Worm (Caenorhabditis elegans) whole organism, late embryonic: ENCODE results near the gene ZK1098.11.

Experiments
- C38D4.7 ChIP-seq: fragments of 200-800 bp; sonication (Bioruptor generic); optimal IDR thresholded peaks from 2 replicates; lab custom pipeline; 2018; ENCODE audit warnings: mild to moderate bottlenecking, missing genetic modification characterization, moderate library complexity, missing compliant biosample characterization
- K09A11.1 ChIP-seq: sonication (generic microtip); optimal IDR thresholded peaks from 2 replicates; lab custom pipeline; 2017; ENCODE audit warnings: antibody characterized with exemption, mild to moderate bottlenecking, missing genetic modification characterization, missing compliant biosample characterization; ENCODE audit not compliant: insufficient read depth
- Y22D7AL.16 ChIP-seq: sonication (generic microtip); optimal IDR thresholded peaks from 2 replicates; lab custom pipeline; 2016; ENCODE audit warnings: missing genetic modification characterization, missing compliant biosample characterization
- ama-1 ChIP-seq: fragments of 150-350 bp; optimal IDR thresholded peaks from 2 replicates; lab custom pipeline; 2014
- ceh-14 ChIP-seq: sonication (generic microtip); optimal IDR thresholded peaks from 2 replicates; lab custom pipeline; 2016; ENCODE audit warnings: missing genotype, missing genetic modification characterization, missing compliant biosample characterization
- ceh-2 ChIP-seq: sonication (generic microtip); optimal IDR thresholded peaks from 2 replicates; lab custom pipeline; 2016; ENCODE audit warnings: missing genotype, missing genetic modification characterization, missing compliant biosample characterization
- ceh-22 ChIP-seq: sonication (generic microtip); optimal IDR thresholded peaks from 2 replicates; lab custom pipeline; 2017; ENCODE audit warnings: missing biosample characterization, missing genetic modification characterization
- ceh-24 ChIP-seq: sonication (generic microtip); optimal IDR thresholded peaks from 2 replicates; lab custom pipeline; 2016; ENCODE audit warnings: mild to moderate bottlenecking, missing genetic modification characterization, missing compliant biosample characterization
- ceh-34 ChIP-seq: sonication (generic microtip); optimal IDR thresholded peaks from 2 replicates; lab custom pipeline; 2016; ENCODE audit warnings: mild to moderate bottlenecking, missing genetic modification characterization, missing compliant biosample characterization
- ceh-45 ChIP-seq: fragments of 200-800 bp; sonication (Bioruptor generic); IDR thresholded peaks from 2 replicates; pipeline ENCODE4 v1.3.6; 2022; ENCODE audit warnings: missing genetic modification reagents, missing genetic modification characterization, missing compliant biosample characterization
- che-1 ChIP-seq: sonication (generic microtip); optimal IDR thresholded peaks from 2 replicates; lab custom pipeline; 2016; ENCODE audit warnings: mild to moderate bottlenecking, missing genetic modification characterization, missing compliant biosample characterization
- dmd-4 ChIP-seq: sonication (generic microtip); optimal IDR thresholded peaks from 2 replicates; lab custom pipeline; 2016; ENCODE audit warnings: borderline replicate concordance, missing genetic modification characterization, missing compliant biosample characterization
- dve-1 ChIP-seq: sonication (generic microtip); optimal IDR thresholded peaks from 2 replicates; lab custom pipeline; 2017; ENCODE audit warnings: antibody characterized with exemption, mild to moderate bottlenecking, missing genetic modification characterization, missing compliant biosample characterization
- elt-2 ChIP-seq: sonication (generic microtip); optimal IDR thresholded peaks from 2 replicates; lab custom pipeline; 2016; ENCODE audit warnings: missing genetic modification reagents, missing genetic modification characterization, missing compliant biosample characterization
- ets-4 ChIP-seq: sonication (generic microtip); optimal IDR thresholded peaks from 2 replicates; lab custom pipeline; 2016; ENCODE audit warnings: missing genetic modification characterization, missing compliant biosample characterization
- eyg-1 ChIP-seq: sonication (generic microtip); optimal IDR thresholded peaks from 2 replicates; lab custom pipeline; 2016; ENCODE audit warnings: missing genotype, missing genetic modification characterization, missing compliant biosample characterization
- fax-1 ChIP-seq: sonication (generic microtip); optimal IDR thresholded peaks from 2 replicates; lab custom pipeline; 2016; ENCODE audit warnings: missing genotype, missing genetic modification characterization, missing compliant biosample characterization
- fkh-10 ChIP-seq: fragments of 150-350 bp; optimal IDR thresholded peaks from 2 replicates; lab custom pipeline; 2014; ENCODE audit warnings: missing biosample characterization, missing genetic modification reagents, missing genetic modification characterization
- hlh-13 ChIP-seq: fragments of 200-800 bp; sonication (Bioruptor generic); optimal IDR thresholded peaks from 2 replicates; lab custom pipeline; 2018; ENCODE audit warnings: mild to moderate bottlenecking, missing genetic modification characterization, missing compliant biosample characterization
- hlh-30 ChIP-seq: sonication (generic microtip); optimal IDR thresholded peaks from 2 replicates; lab custom pipeline; 2017; ENCODE audit warnings: antibody characterized with exemption, missing genetic modification characterization, missing compliant biosample characterization; ENCODE audit not compliant: insufficient read depth
- hlh-6 ChIP-seq: sonication (generic microtip); optimal IDR thresholded peaks from 2 replicates; lab custom pipeline; 2016; ENCODE audit warnings: missing genotype, missing genetic modification characterization, missing compliant biosample characterization
- hlh-8 ChIP-seq: sonication (generic microtip); optimal IDR thresholded peaks from 2 replicates; lab custom pipeline; 2016; ENCODE audit warnings: missing genotype, missing genetic modification characterization, missing compliant biosample characterization
- madf-2 ChIP-seq: sonication (generic microtip); optimal IDR thresholded peaks from 2 replicates; lab custom pipeline; 2017; ENCODE audit warnings: missing genetic modification characterization, missing compliant biosample characterization
- nfya-1 ChIP-seq: sonication (generic microtip); optimal IDR thresholded peaks from 2 replicates; lab custom pipeline; 2017; ENCODE audit warnings: missing genetic modification characterization, mild to moderate bottlenecking, missing compliant biosample characterization, antibody characterized with exemption, moderate library complexity
- npax-4 ChIP-seq: sonication (generic microtip); optimal IDR thresholded peaks from 2 replicates; lab custom pipeline; 2016; ENCODE audit warnings: missing genetic modification characterization, missing compliant biosample characterization
- pat-9 ChIP-seq: fragments of 200-800 bp; sonication (Bioruptor generic); optimal IDR thresholded peaks from 2 replicates; lab custom pipeline; 2018; ENCODE audit warnings: mild to moderate bottlenecking, missing genetic modification characterization, moderate library complexity, missing compliant biosample characterization
- pax-1 ChIP-seq: fragments of 150-350 bp; optimal IDR thresholded peaks from 2 replicates; lab custom pipeline; 2014; ENCODE audit warnings: missing biosample characterization, missing genetic modification characterization
- pha-2 ChIP-seq: sonication (generic microtip); optimal IDR thresholded peaks from 2 replicates; lab custom pipeline; 2017; ENCODE audit warnings: mild to moderate bottlenecking, missing genetic modification characterization, missing compliant biosample characterization
- pros-1 ChIP-seq: fragments of 150-350 bp; optimal IDR thresholded peaks from 2 replicates; lab custom pipeline; 2014; ENCODE audit warnings: missing biosample characterization, missing genetic modification reagents, missing genetic modification characterization
- sdc-2 ChIP-seq: sonication (generic microtip); optimal IDR thresholded peaks from 2 replicates; lab custom pipeline; 2016; ENCODE audit warnings: missing genotype, missing genetic modification characterization, missing compliant biosample characterization
- tbx-2 ChIP-seq: sonication (generic microtip); optimal IDR thresholded peaks from 2 replicates; lab custom pipeline; 2016; ENCODE audit warnings: missing genetic modification characterization, missing compliant biosample characterization
- ttx-3 ChIP-seq: sonication (generic microtip); optimal IDR thresholded peaks from 2 replicates; lab custom pipeline; 2016; ENCODE audit warnings: missing genetic modification reagents, missing genetic modification characterization, missing compliant biosample characterization
- unc-3 ChIP-seq, 2 experiments: fragments of 200-800 bp in 1 of 2; sonication (Bioruptor generic) in 1 of 2; sonication (generic microtip) in 1 of 2; conservative IDR thresholded peaks in 1 of 2; optimal IDR thresholded peaks in 1 of 2; 2 replicates each; pipeline versions ENCODE4 v1.3.6 to Lab custom; 2016 to 2022; ENCODE audit warnings: missing compliant biosample characterization in 2 of 2, missing genetic modification characterization in 2 of 2, missing genetic modification reagents in 1 of 2
- unc-42 ChIP-seq: sonication (generic microtip); optimal IDR thresholded peaks from 2 replicates; lab custom pipeline; 2016; ENCODE audit warnings: missing genotype, missing genetic modification characterization, missing compliant biosample characterization
- unc-86 ChIP-seq: sonication (generic microtip); optimal IDR thresholded peaks from 2 replicates; lab custom pipeline; 2016; ENCODE audit warnings: missing genetic modification characterization, missing compliant biosample characterization
- zip-5 ChIP-seq: sonication (generic microtip); optimal IDR thresholded peaks from 2 replicates; lab custom pipeline; 2016; ENCODE audit warnings: missing genetic modification characterization, missing compliant biosample characterization

Gene ZK1098.11

ce11 chrIII:9556300-9556699, at the start of gene ZK1098.11:
Gene ZK1098.11 (plus strand): TSS chrIII:9556600.
- TF ChIP-seq ceh-24 (tag; lab: Kevin White, UChicago): no peak
- no peak for TF ChIP-seq hlh-13 (GFP tag; lab: Kevin White, UChicago)
- no peak for TF ChIP-seq ttx-3 (tag; lab: Kevin White, UChicago)
- TF ChIP-seq dve-1 (tag; lab: Kevin White, UChicago): no peak
- TF ChIP-seq pat-9: no peak
- no peak for TF ChIP-seq pha-2 (tag; lab: Kevin White, UChicago)
- no peak for TF ChIP-seq madf-2
- no peak for TF ChIP-seq ets-4 (tag; lab: Kevin White, UChicago)
- TF ChIP-seq ceh-45 (GFP tag; lab: Robert Waterston, UW): no peak
- no peak for TF ChIP-seq unc-3 (GFP tag; conservative IDR thresholded peaks at IDR 0.05; lab: Robert Waterston, UW)
- TF ChIP-seq unc-3 (tag; optimal IDR thresholded peaks at IDR 0.05; lab: Kevin White, UChicago): no peak
- no peak for TF ChIP-seq che-1 (tag; lab: Kevin White, UChicago)
- TF ChIP-seq npax-4 (tag; lab: Kevin White, UChicago): no peak
- TF ChIP-seq unc-42 (tag; lab: Kevin White, UChicago): no peak
- TF ChIP-seq Y22D7AL.16 (tag; lab: Kevin White, UChicago): no peak
- no peak for TF ChIP-seq pros-1 (tag; lab: Kevin White, UChicago)
- no peak for TF ChIP-seq ceh-2 (tag; lab: Kevin White, UChicago)
- TF ChIP-seq hlh-8 (tag; lab: Kevin White, UChicago): no peak

ce11 chrIII:9507799-9508198, 48.6 kb upstream of the ZK1098.11 start, which contains the start of gene vha-14:
Gene vha-14 (plus strand): TSS chrIII:9508100.
- no peak for TF ChIP-seq zip-5 (tag; lab: Kevin White, UChicago)
- TF ChIP-seq che-1 (tag; lab: Kevin White, UChicago): no peak
- TF ChIP-seq nfya-1: peak; percentile 40
- TF ChIP-seq hlh-30 (tag; lab: Kevin White, UChicago): peak; percentile 79
- no peak for TF ChIP-seq unc-42 (tag; lab: Kevin White, UChicago)
- no peak for TF ChIP-seq dmd-4 (tag; lab: Kevin White, UChicago)
- TF ChIP-seq, all 69 proteins: peak for 2

ce11 chrIII:9509764-9510370, 46.5 kb upstream of the ZK1098.11 start:
- TF ChIP-seq unc-42 (tag; lab: Kevin White, UChicago) (peak; percentile 81), ceh-34 (tag; lab: Kevin White, UChicago) (peak; percentile 11), ceh-2 (tag; lab: Kevin White, UChicago) (no peak)

ce11 chrIII:9511055-9511520, 45.3 kb upstream of the ZK1098.11 start, which contains the start of gene F55H2.5:
Gene F55H2.5 (plus strand): TSS chrIII:9511470.
- TF ChIP-seq fax-1 (tag; lab: Kevin White, UChicago) (no peak), pat-9 (no peak), madf-2 (no peak), dmd-4 (tag; lab: Kevin White, UChicago) (no peak)

- TF ChIP-seq sdc-2 (tag; lab: Kevin White, UChicago) (no peak), ceh-14 (tag; lab: Kevin White, UChicago) (no peak), K09A11.1 (tag; lab: Kevin White, UChicago) (no peak), fkh-10 (GFP tag; lab: Kevin White, UChicago) (no peak), elt-2 (tag; lab: Kevin White, UChicago) (no peak), tbx-2 (tag; lab: Kevin White, UChicago) (no peak), pha-2 (tag; lab: Kevin White, UChicago) (no peak), ama-1 (lab: Kevin White, UChicago) (no peak), C38D4.7 (GFP tag; lab: Kevin White, UChicago) (no peak), npax-4 (tag; lab: Kevin White, UChicago) (no peak), unc-86 (no peak), pax-1 (tag; lab: Kevin White, UChicago) (no peak), Y22D7AL.16 (tag; lab: Kevin White, UChicago) (no peak), eyg-1 (tag; lab: Kevin White, UChicago) (no peak), ceh-22 (tag; lab: Kevin White, UChicago) (no peak), hlh-6 (no peak), unc-3 (GFP tag; conservative IDR thresholded peaks at IDR 0.05; lab: Robert Waterston, UW) (no peak), unc-3 (tag; optimal IDR thresholded peaks at IDR 0.05; lab: Kevin White, UChicago) (no peak)
These were observed 44.7 kb upstream of the ZK1098.11 start for ce11 chrIII:9511660-9512059.
